Fruit fly (Drosophila melanogaster): ENCODE data around the gene Ilp2.
"Not testable (repeated sequence)": the region's sequence is repeated elsewhere in the genome, so short reads cannot be mapped to it uniquely, and the experiment has no call there.

The Ilp2 gene

dm6 chr3L:9786746-9787145 is 12.8 kb upstream of the Ilp2 start, which contains the start of gene CG32052:
Gene CG32052 (plus strand): TSS chr3L:9787046.
- no peak for TF ChIP-seq bab1 (GFP tag; optimal IDR thresholded peaks at IDR 0.05)
- no peak for TF ChIP-seq CG7101 (tag; optimal IDR thresholded peaks at IDR 0.05)
- no peak for TF ChIP-seq Clk (GFP tag; optimal IDR thresholded peaks at IDR 0.05)
- no peak for TF ChIP-seq cic (GFP tag; optimal IDR thresholded peaks at IDR 0.05)
- no peak for TF ChIP-seq pad (GFP tag; optimal IDR thresholded peaks at IDR 0.05)

dm6 chr3L:9797587-9797986 is 1.9 kb upstream of the Ilp2 start, which contains the start of gene Zasp67:
Gene Zasp67 (minus strand): TSS chr3L:9797687.
- TF ChIP-seq bab1 (GFP tag; optimal IDR thresholded peaks at IDR 0.05) (no peak), tj (GFP tag; optimal IDR thresholded peaks at IDR 0.05) (no peak), Mnt (GFP tag; optimal IDR thresholded peaks at IDR 0.05) (no peak), toe (GFP tag; optimal IDR thresholded peaks at IDR 0.05) (no peak), CG1620 (GFP tag; optimal IDR thresholded peaks at IDR 0.05) (no peak), ovo (GFP tag; optimal IDR thresholded peaks at IDR 0.05) (no peak)

- not testable (repeated sequence) for TF ChIP-seq cnc (optimal IDR thresholded peaks at IDR 0.05); cic (GFP tag; optimal IDR thresholded peaks at IDR 0.05); CG7045 (GFP tag; optimal IDR thresholded peaks at IDR 0.05)
Observed at dm6 chr3L:9798120-9798519, 1.4 kb upstream of the Ilp2 start, which contains the start of gene Ilp1. Gene Ilp1 (plus strand): TSS chr3L:9798420.

dm6 chr3L:9802020-9802419 is 2.5 kb downstream of the Ilp2 start, which contains the start of gene Ilp3:
Gene Ilp3 (minus strand): TSS chr3L:9802120.
- no peak for TF ChIP-seq Hr96 (GFP tag; optimal IDR thresholded peaks at IDR 0.05)
- TF ChIP-seq cic (GFP tag; optimal IDR thresholded peaks at IDR 0.05): no peak
- TF ChIP-seq CG12768 (GFP tag; optimal IDR thresholded peaks at IDR 0.05): no peak

- TF ChIP-seq kay (GFP tag; ENCODE audit: borderline replicate concordance) (no peak), CG14711 (tag; optimal IDR thresholded peaks at IDR 0.05) (no peak), CG12768 (GFP tag; optimal IDR thresholded peaks at IDR 0.05) (no peak), ovo (GFP tag; optimal IDR thresholded peaks at IDR 0.05) (no peak), Mnt (GFP tag; optimal IDR thresholded peaks at IDR 0.05) (no peak), cic (GFP tag; optimal IDR thresholded peaks at IDR 0.05) (no peak), CG1620 (GFP tag; optimal IDR thresholded peaks at IDR 0.05) (no peak), bab1 (GFP tag; optimal IDR thresholded peaks at IDR 0.05) (no peak), Hr96 (GFP tag; optimal IDR thresholded peaks at IDR 0.05) (no peak)
Observed at dm6 chr3L:9804125-9804524, 4.6 kb downstream of the Ilp2 start, which contains the start of gene Ilp4. Gene Ilp4 (minus strand): TSS chr3L:9804263.

dm6 chr3L:9813345-9813897 is 13.9 kb downstream of the Ilp2 start, which contains the start of gene CG43897:
Gene CG43897 (plus strand): TSS chr3L:9813847.
- TF ChIP-seq Hr96 (GFP tag; optimal IDR thresholded peaks at IDR 0.05): no peak
- no peak for TF ChIP-seq CG12768 (GFP tag; optimal IDR thresholded peaks at IDR 0.05)
- TF ChIP-seq tj (GFP tag; optimal IDR thresholded peaks at IDR 0.05): no peak
- TF ChIP-seq Clk (GFP tag; optimal IDR thresholded peaks at IDR 0.05): no peak
- no peak for TF ChIP-seq bab1 (GFP tag; optimal IDR thresholded peaks at IDR 0.05)
- TF ChIP-seq cnc (optimal IDR thresholded peaks at IDR 0.05): no peak
- no peak for TF ChIP-seq toe (GFP tag; optimal IDR thresholded peaks at IDR 0.05)
- no peak for TF ChIP-seq CG33017 (tag; optimal IDR thresholded peaks at IDR 0.05)
- no peak for TF ChIP-seq pad (GFP tag; optimal IDR thresholded peaks at IDR 0.05)

- TF ChIP-seq CG33017 (tag; optimal IDR thresholded peaks at IDR 0.05): no peak
- TF ChIP-seq Mnt (GFP tag; optimal IDR thresholded peaks at IDR 0.05): no peak
- TF ChIP-seq pad (GFP tag; optimal IDR thresholded peaks at IDR 0.05): no peak
- TF ChIP-seq toe (GFP tag; optimal IDR thresholded peaks at IDR 0.05): no peak
Observed at dm6 chr3L:9814621-9815020, 15.1 kb downstream of the Ilp2 start.

- TF ChIP-seq CG7045 (GFP tag; optimal IDR thresholded peaks at IDR 0.05): no peak
- TF ChIP-seq Clk (GFP tag; optimal IDR thresholded peaks at IDR 0.05): no peak
- TF ChIP-seq CG11617 (GFP tag; optimal IDR thresholded peaks at IDR 0.05): no peak
- TF ChIP-seq CG5204 (GFP tag; optimal IDR thresholded peaks at IDR 0.05): no peak
- no peak for TF ChIP-seq CG14711 (tag; optimal IDR thresholded peaks at IDR 0.05)
- no peak for TF ChIP-seq Crg-1 (GFP tag; optimal IDR thresholded peaks at IDR 0.05)
Observed at dm6 chr3L:9815705-9816104, 16.2 kb downstream of the Ilp2 start.

- TF ChIP-seq Crg-1 (GFP tag; optimal IDR thresholded peaks at IDR 0.05) (no peak), tj (GFP tag; optimal IDR thresholded peaks at IDR 0.05) (no peak), CG7045 (GFP tag; optimal IDR thresholded peaks at IDR 0.05) (no peak), ovo (GFP tag; optimal IDR thresholded peaks at IDR 0.05) (no peak), Hr96 (GFP tag; optimal IDR thresholded peaks at IDR 0.05) (no peak), CG33017 (tag; optimal IDR thresholded peaks at IDR 0.05) (no peak), CG5204 (GFP tag; optimal IDR thresholded peaks at IDR 0.05) (no peak), cnc (optimal IDR thresholded peaks at IDR 0.05) (no peak), Mnt (GFP tag; optimal IDR thresholded peaks at IDR 0.05) (no peak), CG1620 (GFP tag; optimal IDR thresholded peaks at IDR 0.05) (no peak)
Observed at dm6 chr3L:9820248-9820647, 20.8 kb downstream of the Ilp2 start.

All from whole organism, adult.